Worm (Caenorhabditis elegans) whole organism, L1 larva: ENCODE measurements around the gene C30E1.4.
A peak's percentile ranks its signal among the peaks of the same experiment; 100 is the strongest.
"Not testable (repeated sequence)": the region's sequence is repeated elsewhere in the genome, so short reads cannot be mapped to it uniquely, and the experiment has no call there.

Experiments
- C04F5.9 ChIP-seq: sonication (generic microtip); optimal IDR thresholded peaks from 2 replicates; lab custom pipeline; 2016; ENCODE audit warnings: missing genetic modification characterization, missing compliant biosample characterization
- C34B4.2 ChIP-seq: sonication (generic microtip); optimal IDR thresholded peaks from 2 replicates; lab custom pipeline; 2017; ENCODE audit warnings: mild to moderate bottlenecking, missing genetic modification characterization, missing compliant biosample characterization
- Y116A8C.19 ChIP-seq: sonication (generic microtip); optimal IDR thresholded peaks from 2 replicates; lab custom pipeline; 2016; ENCODE audit warnings: missing compliant biosample characterization, missing genetic modification characterization, borderline replicate concordance
- alr-1 ChIP-seq: fragments of 200-800 bp; sonication (Bioruptor generic); optimal IDR thresholded peaks from 2 replicates; lab custom pipeline; 2018; ENCODE audit warnings: borderline replicate concordance, mild to moderate bottlenecking, missing genetic modification characterization, missing compliant biosample characterization
- aly-2 ChIP-seq: fragments of 150-350 bp; optimal IDR thresholded peaks from 2 replicates; lab custom pipeline; 2014; ENCODE audit warnings: missing biosample characterization, missing genetic modification characterization
- ceh-8 ChIP-seq: fragments of 200-800 bp; sonication (Bioruptor generic); optimal IDR thresholded peaks from 2 replicates; lab custom pipeline; 2018; ENCODE audit warnings: mild to moderate bottlenecking, missing genetic modification characterization, moderate library complexity, missing compliant biosample characterization
- ceh-90 ChIP-seq: sonication (generic microtip); optimal IDR thresholded peaks from 2 replicates; lab custom pipeline; 2016; ENCODE audit warnings: missing genetic modification characterization, missing compliant biosample characterization
- dsc-1 ChIP-seq: sonication (generic microtip); optimal IDR thresholded peaks from 2 replicates; lab custom pipeline; 2016; ENCODE audit warnings: mild to moderate bottlenecking, missing genetic modification characterization, missing compliant biosample characterization
- efl-1 ChIP-seq, 4 experiments: fragments of 150-350 bp; optimal IDR thresholded peaks in 3 of 4; peaks in 1 of 4; 1 replicate in 1 of 4; 2 replicates in 3 of 4; lab custom pipeline; 2014; ENCODE audit warnings: missing biosample characterization in 2 of 4, missing genetic modification characterization in 2 of 4, missing genetic modification reagents in 2 of 4
- egl-13 ChIP-seq: sonication (generic microtip); optimal IDR thresholded peaks from 2 replicates; lab custom pipeline; 2016; ENCODE audit warnings: missing genotype, missing genetic modification reagents, missing genetic modification characterization, missing compliant biosample characterization
- egl-27 ChIP-seq, 2 experiments: fragments of 150-350 bp in 1 of 2; sonication (generic microtip); optimal IDR thresholded peaks; 3 replicates each; lab custom pipeline; 2017 to 2018; ENCODE audit warnings: missing biosample characterization in 2 of 2, missing genetic modification characterization in 2 of 2, missing genetic modification reagents in 2 of 2
- elt-2 ChIP-seq: sonication (generic microtip); optimal IDR thresholded peaks from 2 replicates; lab custom pipeline; 2016; ENCODE audit warnings: missing genetic modification characterization, mild to moderate bottlenecking, inconsistent platforms, missing compliant biosample characterization, missing genetic modification reagents
- fkh-10 ChIP-seq: sonication (generic microtip); optimal IDR thresholded peaks from 2 replicates; lab custom pipeline; 2017; ENCODE audit warnings: missing biosample characterization, missing genetic modification reagents, missing genetic modification characterization
- fkh-8 ChIP-seq: sonication (generic microtip); optimal IDR thresholded peaks from 2 replicates; lab custom pipeline; 2016; ENCODE audit warnings: mild to moderate bottlenecking, missing genetic modification characterization, missing compliant biosample characterization
- hlh-4 ChIP-seq: sonication (generic microtip); optimal IDR thresholded peaks from 2 replicates; lab custom pipeline; 2016; ENCODE audit warnings: mild to moderate bottlenecking, missing genetic modification characterization, missing compliant biosample characterization
- isw-1 ChIP-seq: fragments of 200-800 bp; sonication (Bioruptor generic); IDR thresholded peaks from 2 replicates; pipeline ENCODE4 v1.3.6; 2022; ENCODE audit warnings: missing genetic modification characterization, missing compliant biosample characterization
- lin-14 ChIP-seq: fragments of 200-800 bp; sonication (Bioruptor generic); optimal IDR thresholded peaks from 2 replicates; lab custom pipeline; 2018; ENCODE audit warnings: mild to moderate bottlenecking, missing genetic modification characterization, moderate library complexity, missing compliant biosample characterization
- lir-3 ChIP-seq: sonication (generic microtip); optimal IDR thresholded peaks from 2 replicates; lab custom pipeline; 2016; ENCODE audit warnings: mild to moderate bottlenecking, missing genetic modification characterization, moderate library complexity, missing compliant biosample characterization; ENCODE audit not compliant: poor library complexity
- lsy-2 ChIP-seq, 2 experiments: fragments of 150-350 bp; optimal IDR thresholded peaks; 2 replicates each; lab custom pipeline; 2014; ENCODE audit warnings: missing biosample characterization in 2 of 2, missing genetic modification characterization in 2 of 2
- mdl-1 ChIP-seq, 2 experiments: fragments of 150-350 bp; optimal IDR thresholded peaks; 2 replicates each; lab custom pipeline; 2014 to 2017; ENCODE audit warnings: missing biosample characterization in 2 of 2, missing genetic modification characterization in 2 of 2, inconsistent platforms in 1 of 2
- mef-2 ChIP-seq: fragments of 150-350 bp; optimal IDR thresholded peaks from 2 replicates; lab custom pipeline; 2014; ENCODE audit warnings: missing biosample characterization, missing genetic modification characterization
- nhr-11 ChIP-seq: fragments of 150-350 bp; optimal IDR thresholded peaks from 2 replicates; lab custom pipeline; 2014; ENCODE audit warnings: missing biosample characterization, missing genetic modification characterization
- nhr-12 ChIP-seq: sonication (generic microtip); optimal IDR thresholded peaks from 2 replicates; lab custom pipeline; 2017; ENCODE audit warnings: missing biosample characterization, missing genetic modification characterization
- nhr-20 ChIP-seq: sonication (generic microtip); optimal IDR thresholded peaks from 2 replicates; lab custom pipeline; 2016; ENCODE audit warnings: mild to moderate bottlenecking, missing genetic modification characterization, missing compliant biosample characterization
- nhr-237 ChIP-seq: fragments of 150-350 bp; optimal IDR thresholded peaks from 2 replicates; lab custom pipeline; 2014; ENCODE audit warnings: missing biosample characterization, missing genetic modification characterization
- nhr-47 ChIP-seq: sonication (generic microtip); optimal IDR thresholded peaks from 2 replicates; lab custom pipeline; 2016; ENCODE audit warnings: mild to moderate bottlenecking, missing genetic modification characterization, moderate library complexity, missing compliant biosample characterization
- nhr-71 ChIP-seq: sonication (generic microtip); optimal IDR thresholded peaks from 2 replicates; lab custom pipeline; 2016; ENCODE audit warnings: mild to moderate bottlenecking, missing genetic modification characterization, moderate library complexity, missing compliant biosample characterization
- nhr-76 ChIP-seq: sonication (generic microtip); optimal IDR thresholded peaks from 2 replicates; lab custom pipeline; 2017; ENCODE audit warnings: missing biosample characterization, missing genetic modification characterization
- nhr-84 ChIP-seq: sonication (generic microtip); optimal IDR thresholded peaks from 2 replicates; lab custom pipeline; 2017; ENCODE audit warnings: missing biosample characterization, missing genetic modification characterization
- nhr-90 ChIP-seq: sonication (generic microtip); optimal IDR thresholded peaks from 2 replicates; lab custom pipeline; 2016; ENCODE audit warnings: mild to moderate bottlenecking, missing genetic modification characterization, missing compliant biosample characterization; ENCODE audit not compliant: poor library complexity
- pax-3 ChIP-seq: fragments of 200-800 bp; sonication (Bioruptor generic); optimal IDR thresholded peaks from 2 replicates; lab custom pipeline; 2018; ENCODE audit warnings: mild to moderate bottlenecking, missing genetic modification characterization, moderate library complexity, missing compliant biosample characterization
- snpc-4 ChIP-seq: fragments of 150-350 bp; optimal IDR thresholded peaks from 2 replicates; lab custom pipeline; 2014; ENCODE audit warnings: missing biosample characterization, missing genetic modification characterization
- sox-4 ChIP-seq: sonication (generic microtip); optimal IDR thresholded peaks from 2 replicates; lab custom pipeline; 2016; ENCODE audit warnings: missing genetic modification characterization, missing compliant biosample characterization
- sptf-1 ChIP-seq: fragments of 150-350 bp; optimal IDR thresholded peaks from 2 replicates; lab custom pipeline; 2014; ENCODE audit warnings: missing biosample characterization, missing genetic modification characterization
- sup-37 ChIP-seq: fragments of 200-800 bp; sonication (Bioruptor generic); optimal IDR thresholded peaks from 2 replicates; lab custom pipeline; 2018; ENCODE audit warnings: mild to moderate bottlenecking, missing genetic modification characterization, missing compliant biosample characterization
- tbx-2 ChIP-seq: sonication (generic microtip); optimal IDR thresholded peaks from 2 replicates; lab custom pipeline; 2016; ENCODE audit warnings: missing genetic modification characterization, missing compliant biosample characterization
- unc-30 ChIP-seq: sonication (generic microtip); optimal IDR thresholded peaks from 2 replicates; lab custom pipeline; 2017; ENCODE audit warnings: missing biosample characterization, missing genetic modification characterization
- vab-15 ChIP-seq: sonication (generic microtip); optimal IDR thresholded peaks from 2 replicates; lab custom pipeline; 2017; ENCODE audit warnings: missing genotype, mild to moderate bottlenecking, missing genetic modification characterization, missing compliant biosample characterization
- zag-1 ChIP-seq: fragments of 150-350 bp; optimal IDR thresholded peaks from 2 replicates; lab custom pipeline; 2014; ENCODE audit warnings: missing biosample characterization, missing genetic modification characterization
- ztf-11 ChIP-seq, 2 experiments: sonication (generic microtip); optimal IDR thresholded peaks; 2 replicates each; lab custom pipeline; 2016 to 2017; ENCODE audit warnings: missing genetic modification characterization in 2 of 2, missing biosample characterization in 1 of 2, missing compliant biosample characterization in 1 of 2
- ztf-4 ChIP-seq: fragments of 150-350 bp; optimal IDR thresholded peaks from 2 replicates; lab custom pipeline; 2014; ENCODE audit warnings: missing biosample characterization, missing genetic modification characterization

C30E1.4 gene

ce11 chrX:16923636-16924035, at the start of gene C30E1.4:
Gene C30E1.4, plus strand, starts transcription at chrX:16923936.
- no peak for TF ChIP-seq egl-27 (tag; optimal IDR thresholded peaks at IDR 0.05; lab: Kevin White, UChicago)
- no peak for TF ChIP-seq nhr-90 (tag; lab: Kevin White, UChicago)
- TF ChIP-seq C34B4.2, result no peak
- no peak for TF ChIP-seq sup-37 (GFP tag; lab: Kevin White, UChicago)
- no peak for TF ChIP-seq vab-15 (tag; lab: Kevin White, UChicago)
- TF ChIP-seq lsy-2 (tag; optimal IDR thresholded peaks at IDR 0.05; lab: Kevin White, UChicago), result no peak
- no peak for TF ChIP-seq sptf-1 (tag; lab: Kevin White, UChicago)
- no peak for TF ChIP-seq lir-3 (tag; lab: Kevin White, UChicago)
- no peak for TF ChIP-seq isw-1 (GFP tag; lab: Robert Waterston, UW)
- TF ChIP-seq nhr-20 (tag; lab: Kevin White, UChicago), result no peak
- no peak for TF ChIP-seq nhr-84
- no peak for TF ChIP-seq Y116A8C.19 (tag; lab: Kevin White, UChicago)
- TF ChIP-seq fkh-10 (GFP tag; lab: Kevin White, UChicago), result no peak
- no peak for TF ChIP-seq C04F5.9 (tag; lab: Kevin White, UChicago)
- TF ChIP-seq lin-14 (GFP tag; lab: Kevin White, UChicago), result no peak
- no peak for TF ChIP-seq unc-30 (tag; lab: Kevin White, UChicago)
- no peak for TF ChIP-seq nhr-237
- TF ChIP-seq ceh-90 (tag; lab: Kevin White, UChicago), result no peak
- no peak for TF ChIP-seq nhr-76 (tag; lab: Kevin White, UChicago)
- no peak for TF ChIP-seq tbx-2 (tag; lab: Kevin White, UChicago)

ce11 chrX:16880426-16880825, 43.3 kb upstream of the C30E1.4 start, which contains the start of gene acs-9:
Gene acs-9, minus strand, starts transcription at chrX:16880526.
- no peak for TF ChIP-seq snpc-4 (tag; lab: Kevin White, UChicago)
- TF ChIP-seq sup-37 (GFP tag; lab: Kevin White, UChicago), result no peak
- no peak for TF ChIP-seq zag-1
- TF ChIP-seq alr-1 (tag; lab: Kevin White, UChicago), result no peak
- TF ChIP-seq mef-2 (tag; lab: Kevin White, UChicago), result no peak
- TF ChIP-seq nhr-76 (tag; lab: Kevin White, UChicago), result no peak
- TF ChIP-seq elt-2 (tag; lab: Kevin White, UChicago), result no peak
- no peak for TF ChIP-seq lir-3 (tag; lab: Kevin White, UChicago)
- TF ChIP-seq, all 84 proteins: peak for 0

- TF ChIP-seq aly-2, nhr-237, nhr-71: not testable (repeated sequence)
- TF ChIP-seq, all 84 proteins: peak for 0; not testable (repeated sequence) for 84
Observed at ce11 chrX:16883426-16883825, 40.3 kb upstream of the C30E1.4 start, which contains the start of gene Y13C8A.1. Gene Y13C8A.1, plus strand, starts transcription at chrX:16883726.

- TF ChIP-seq ceh-8 (GFP tag; lab: Kevin White, UChicago) (no peak), lsy-2 (tag; optimal IDR thresholded peaks at IDR 0.05; lab: Kevin White, UChicago) (no peak)
- TF ChIP-seq, all 84 proteins: peak for 0
Observed at ce11 chrX:16884075-16884474, 39.7 kb upstream of the C30E1.4 start.

- TF ChIP-seq C04F5.9 (tag; lab: Kevin White, UChicago) (no peak), mef-2 (tag; lab: Kevin White, UChicago) (no peak), alr-1 (tag; lab: Kevin White, UChicago) (no peak), lsy-2 (tag; optimal IDR thresholded peaks at IDR 0.05; lab: Kevin White, UChicago) (no peak), ztf-11 (tag; optimal IDR thresholded peaks at IDR 0.05; lab: Kevin White, UChicago) (no peak)
Observed at ce11 chrX:16891683-16892082, 32.1 kb upstream of the C30E1.4 start, which contains the start of gene F39F10.3. Gene F39F10.3, plus strand, starts transcription at chrX:16891983.

- peak; percentile 29 for TF ChIP-seq dsc-1
- no peak for TF ChIP-seq nhr-12 (tag; lab: Kevin White, UChicago)
- TF ChIP-seq hlh-4 (tag; lab: Kevin White, UChicago), result no peak
- no peak for TF ChIP-seq nhr-11 (tag; lab: Kevin White, UChicago)
- no peak for TF ChIP-seq pax-3 (tag; lab: Kevin White, UChicago)
- TF ChIP-seq efl-1 (optimal IDR thresholded peaks at IDR 0.05; lab: Kevin White, UChicago), result no peak
- peak in 1 of 2 experiments; percentile 58 for TF ChIP-seq efl-1 (GFP tag; optimal IDR thresholded peaks at IDR 0.05 in 1 of 2; lab: Kevin White, UChicago)
- peak; percentile 5 for TF ChIP-seq sox-4 (tag; lab: Kevin White, UChicago)
- no peak for TF ChIP-seq ztf-4 (tag; lab: Kevin White, UChicago)
- peak; percentile 14 for TF ChIP-seq egl-13 (tag; lab: Kevin White, UChicago)
- no peak for TF ChIP-seq mdl-1 (tag; optimal IDR thresholded peaks at IDR 0.05; lab: Kevin White, UChicago)
- peak; percentile 34 for TF ChIP-seq nhr-47 (tag; lab: Kevin White, UChicago)
- peak; percentile 71 for TF ChIP-seq fkh-8 (tag; lab: Kevin White, UChicago)
- TF ChIP-seq, all 84 proteins: peak for 6
Observed at ce11 chrX:16893767-16894166, 30.0 kb upstream of the C30E1.4 start.
